Worm (Caenorhabditis elegans) whole organism, L4 larva: ENCODE results near the gene acly-2.

Source experiments
- D1046.2 ChIP-seq: fragments of 200-800 bp; sonication (Bioruptor generic); IDR thresholded peaks from 2 replicates; pipeline ENCODE4 v1.3.6; 2022; ENCODE audit warnings: missing genetic modification characterization, missing compliant biosample characterization
- F37D6.2 ChIP-seq: sonication (generic microtip); optimal IDR thresholded peaks from 2 replicates; lab custom pipeline; 2016; ENCODE audit warnings: mild to moderate bottlenecking, missing genetic modification characterization, missing compliant biosample characterization
- F44E2.7 ChIP-seq: fragments of 200-800 bp; sonication (Bioruptor generic); IDR thresholded peaks from 2 replicates; pipeline ENCODE4 v2.1.2; 2022; ENCODE audit warnings: missing genetic modification characterization, missing compliant biosample characterization
- Y48G9A.11 ChIP-seq: fragments of 200-800 bp; sonication (Bioruptor generic); IDR thresholded peaks from 2 replicates; pipeline ENCODE4 v1.3.6; 2022; ENCODE audit warnings: missing genetic modification reagents, missing genetic modification characterization, missing compliant biosample characterization
- Y75B8A.6 ChIP-seq: fragments of 200-800 bp; sonication (Bioruptor generic); IDR thresholded peaks from 2 replicates; pipeline ENCODE4 v1.3.6; 2022; ENCODE audit warnings: missing genetic modification reagents, missing genetic modification characterization, missing compliant biosample characterization
- ZK546.5 ChIP-seq, 2 experiments: sonication (generic microtip); optimal IDR thresholded peaks; 2 replicates each; lab custom pipeline; 2017; ENCODE audit warnings: missing biosample characterization in 2 of 2, missing genetic modification characterization in 2 of 2
- aly-2 ChIP-seq: sonication (generic microtip); optimal IDR thresholded peaks from 2 replicates; lab custom pipeline; 2018; ENCODE audit warnings: missing biosample characterization, missing genetic modification characterization
- ama-1 ChIP-seq: fragments of 150-350 bp; optimal IDR thresholded peaks from 2 replicates; lab custom pipeline; 2014; ENCODE audit warnings: inconsistent platforms, mixed read lengths
- ceh-20 ChIP-seq: fragments of 200-800 bp; sonication (Bioruptor generic); IDR thresholded peaks from 2 replicates; pipeline ENCODE4 v1.3.6; 2022; ENCODE audit warnings: missing genetic modification reagents, missing genetic modification characterization, missing compliant biosample characterization
- ceh-28 ChIP-seq: fragments of 150-350 bp; optimal IDR thresholded peaks from 2 replicates; lab custom pipeline; 2014; ENCODE audit warnings: missing biosample characterization, missing genetic modification reagents, missing genetic modification characterization
- ceh-44 ChIP-seq: fragments of 200-800 bp; sonication (Bioruptor generic); IDR thresholded peaks from 2 replicates; pipeline ENCODE4 v1.3.6; 2022; ENCODE audit warnings: missing genetic modification reagents, missing genetic modification characterization, missing compliant biosample characterization
- ceh-62 ChIP-seq: sonication (generic microtip); optimal IDR thresholded peaks from 2 replicates; lab custom pipeline; 2017; ENCODE audit warnings: missing biosample characterization, missing genetic modification characterization
- ceh-82 ChIP-seq: sonication (generic microtip); optimal IDR thresholded peaks from 2 replicates; lab custom pipeline; 2017; ENCODE audit warnings: missing biosample characterization, missing genetic modification characterization
- ctbp-1 ChIP-seq: fragments of 200-800 bp; sonication (Bioruptor generic); IDR thresholded peaks from 2 replicates; pipeline ENCODE4 v1.3.6; 2022; ENCODE audit warnings: missing genetic modification reagents, missing genetic modification characterization, missing compliant biosample characterization
- daf-16 ChIP-seq, 3 experiments: sonication (generic microtip); optimal IDR thresholded peaks; 2 replicates each; lab custom pipeline; 2016 to 2017; ENCODE audit warnings: missing genetic modification characterization in 3 of 3, missing genetic modification reagents in 3 of 3, mild to moderate bottlenecking in 2 of 3, missing compliant biosample characterization in 2 of 3, missing biosample characterization in 1 of 3, moderate library complexity in 1 of 3
- dmd-6 ChIP-seq: fragments of 200-800 bp; sonication (Bioruptor generic); IDR thresholded peaks from 2 replicates; pipeline ENCODE4 v1.3.6; 2022; ENCODE audit warnings: missing genetic modification reagents, missing genetic modification characterization, missing compliant biosample characterization
- fos-1 ChIP-seq: fragments of 150-350 bp; optimal IDR thresholded peaks from 2 replicates; lab custom pipeline; 2014; ENCODE audit warnings: missing biosample characterization, missing genetic modification characterization
- hif-1 ChIP-seq, 2 experiments: sonication (generic microtip); optimal IDR thresholded peaks; 2 replicates each; lab custom pipeline; 2016 to 2017; ENCODE audit warnings: missing compliant biosample characterization in 2 of 2, missing genetic modification characterization in 2 of 2, missing genetic modification reagents in 2 of 2, missing genotype in 2 of 2, mild to moderate bottlenecking in 1 of 2
- hlh-11 ChIP-seq: fragments of 200-800 bp; sonication (Bioruptor generic); optimal IDR thresholded peaks from 2 replicates; lab custom pipeline; 2018; ENCODE audit warnings: mild to moderate bottlenecking, missing genetic modification characterization, missing compliant biosample characterization
- hlh-30 ChIP-seq: sonication (generic microtip); optimal IDR thresholded peaks from 2 replicates; lab custom pipeline; 2017; ENCODE audit warnings: antibody characterized with exemption, mild to moderate bottlenecking, missing genetic modification characterization, missing compliant biosample characterization; ENCODE audit not compliant: insufficient read depth
- hmg-1.1 ChIP-seq: fragments of 200-800 bp; sonication (Bioruptor generic); IDR thresholded peaks from 2 replicates; pipeline ENCODE4 v1.3.6; 2022; ENCODE audit warnings: missing genetic modification reagents, missing genetic modification characterization, missing compliant biosample characterization
- jun-1 ChIP-seq: fragments of 150-350 bp; optimal IDR thresholded peaks from 2 replicates; lab custom pipeline; 2014; ENCODE audit warnings: missing biosample characterization, missing genetic modification reagents, missing genetic modification characterization
- lim-7 ChIP-seq: fragments of 200-800 bp; sonication (Bioruptor generic); IDR thresholded peaks from 2 replicates; pipeline ENCODE4 v1.3.6; 2022; ENCODE audit warnings: missing genetic modification characterization, missing compliant biosample characterization
- lin-1 ChIP-seq: fragments of 200-800 bp; sonication (Bioruptor generic); IDR thresholded peaks from 2 replicates; pipeline ENCODE4 v1.3.6; 2022; ENCODE audit warnings: missing genetic modification reagents, missing genetic modification characterization, missing compliant biosample characterization
- lin-13 ChIP-seq: fragments of 150-350 bp; optimal IDR thresholded peaks from 2 replicates; lab custom pipeline; 2014; ENCODE audit warnings: missing biosample characterization, missing genetic modification reagents, missing genetic modification characterization
- mep-1 ChIP-seq: fragments of 150-350 bp; sonication (generic microtip); optimal IDR thresholded peaks from 3 replicates; lab custom pipeline; 2014; ENCODE audit warnings: missing biosample characterization, missing genetic modification characterization
- mxl-2 ChIP-seq: fragments of 200-800 bp; sonication (Bioruptor generic); conservative IDR thresholded peaks from 2 replicates; pipeline ENCODE4 v1.3.6; 2022; ENCODE audit warnings: missing genetic modification reagents, missing genetic modification characterization, missing compliant biosample characterization
- nhr-102 ChIP-seq: sonication (generic microtip); optimal IDR thresholded peaks from 2 replicates; lab custom pipeline; 2016; ENCODE audit warnings: mild to moderate bottlenecking, missing genetic modification characterization, moderate library complexity, missing compliant biosample characterization
- nhr-11 ChIP-seq: fragments of 150-350 bp; optimal IDR thresholded peaks from 2 replicates; lab custom pipeline; 2014; ENCODE audit warnings: missing biosample characterization, missing genetic modification characterization
- nhr-111 ChIP-seq: fragments of 200-800 bp; sonication (Bioruptor generic); optimal IDR thresholded peaks from 2 replicates; lab custom pipeline; 2018; ENCODE audit warnings: mild to moderate bottlenecking, missing genetic modification characterization, missing compliant biosample characterization
- nhr-28 ChIP-seq: fragments of 150-350 bp; optimal IDR thresholded peaks from 2 replicates; lab custom pipeline; 2014; ENCODE audit warnings: missing biosample characterization, missing genetic modification characterization
- nhr-41 ChIP-seq: fragments of 200-800 bp; sonication (Bioruptor generic); IDR thresholded peaks from 2 replicates; pipeline ENCODE4 v1.3.6; 2022; ENCODE audit warnings: missing genetic modification reagents, missing genetic modification characterization, missing compliant biosample characterization
- nhr-76 ChIP-seq: fragments of 150-350 bp; optimal IDR thresholded peaks from 2 replicates; lab custom pipeline; 2014; ENCODE audit warnings: missing biosample characterization, missing genetic modification characterization
- sdz-12 ChIP-seq: fragments of 200-800 bp; sonication (Bioruptor generic); optimal IDR thresholded peaks from 2 replicates; lab custom pipeline; 2018; ENCODE audit warnings: mild to moderate bottlenecking, missing genetic modification characterization, missing compliant biosample characterization
- set-16 ChIP-seq: fragments of 200-800 bp; sonication (Bioruptor generic); IDR thresholded peaks from 2 replicates; pipeline ENCODE4 v1.3.6; 2022; ENCODE audit warnings: missing genetic modification reagents, missing genetic modification characterization, missing compliant biosample characterization
- skn-1 ChIP-seq: fragments of 150-350 bp; optimal IDR thresholded peaks from 2 replicates; lab custom pipeline; 2014; ENCODE audit warnings: missing biosample characterization, missing genetic modification characterization
- spr-1 ChIP-seq: sonication (generic microtip); optimal IDR thresholded peaks from 2 replicates; lab custom pipeline; 2016; ENCODE audit warnings: mild to moderate bottlenecking, missing genetic modification characterization, missing compliant biosample characterization
- tra-1 ChIP-seq: fragments of 200-800 bp; sonication (Bioruptor generic); IDR thresholded peaks from 2 replicates; pipeline ENCODE4 v1.3.6; 2022; ENCODE audit warnings: missing genetic modification reagents, missing genetic modification characterization, missing compliant biosample characterization
- unc-62 ChIP-seq, 3 experiments: fragments of 150-350 bp in 1 of 3; sonication (generic microtip); optimal IDR thresholded peaks in 2 of 3; peaks in 1 of 3; 1 replicate in 1 of 3; 2 replicates in 2 of 3; lab custom pipeline; 2014 to 2017; ENCODE audit warnings: missing biosample characterization in 3 of 3, missing genetic modification characterization in 3 of 3, missing genetic modification reagents in 3 of 3, missing genotype in 1 of 3
- vab-7 ChIP-seq: fragments of 200-800 bp; sonication (Bioruptor generic); IDR thresholded peaks from 2 replicates; pipeline ENCODE4 v1.3.6; 2022; ENCODE audit warnings: missing genetic modification reagents, missing genetic modification characterization, missing compliant biosample characterization
- zfp-2 ChIP-seq: sonication (generic microtip); optimal IDR thresholded peaks from 2 replicates; lab custom pipeline; 2016; ENCODE audit warnings: mild to moderate bottlenecking, missing genetic modification characterization, missing compliant biosample characterization
- zip-11 ChIP-seq: fragments of 200-800 bp; sonication (Bioruptor generic); IDR thresholded peaks from 2 replicates; pipeline ENCODE4 v1.3.6; 2022; ENCODE audit warnings: missing genetic modification characterization, missing compliant biosample characterization

Gene acly-2

DNA sequence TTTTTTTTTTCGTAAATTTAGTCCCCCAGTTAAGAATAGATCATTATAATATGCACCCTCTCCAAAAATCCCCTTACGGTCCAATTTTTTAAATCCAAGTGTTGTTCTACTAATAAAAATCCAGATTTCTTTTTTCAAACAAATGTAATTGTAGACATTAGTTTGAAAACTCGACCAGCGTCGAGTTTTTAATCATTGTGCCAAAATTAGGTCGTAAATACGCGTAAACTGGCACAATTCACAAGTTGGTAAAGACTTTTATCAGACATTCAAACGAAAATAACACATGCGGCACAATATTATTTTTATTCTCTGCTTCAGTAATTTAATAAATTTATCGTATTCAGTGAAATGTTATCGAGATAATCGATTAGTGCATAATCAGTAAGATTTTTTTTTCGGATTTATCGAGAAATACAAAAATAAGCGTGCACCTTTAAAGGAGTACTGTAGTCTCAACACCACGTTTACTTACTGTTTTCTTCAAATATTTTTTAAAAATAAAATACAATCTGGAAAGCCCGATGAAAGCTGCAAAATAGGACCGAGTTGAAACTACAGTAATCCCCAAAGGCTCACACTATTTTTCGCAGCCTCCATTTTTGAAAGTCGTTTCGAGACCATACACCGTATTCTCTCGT is 26.0 kb upstream of the acly-2 start, which contains the start of gene C34B4.4 (continued):
- no peak for TF ChIP-seq F37D6.2 (tag; lab: Kevin White, UChicago)
- TF ChIP-seq ama-1 (lab: Kevin White, UChicago): peak; percentile 36
- TF ChIP-seq nhr-102 (tag; lab: Kevin White, UChicago): peak; percentile 25
- no peak for TF ChIP-seq daf-16 (GFP tag; optimal IDR thresholded peaks at IDR 0.05; lab: Kevin White, UChicago)
- TF ChIP-seq daf-16 (tag; optimal IDR thresholded peaks at IDR 0.05; lab: Kevin White, UChicago): peak; percentile 14
- no peak for TF ChIP-seq set-16 (GFP tag; lab: Robert Waterston, UW)
- TF ChIP-seq, all 104 proteins: peak for 14

DNA sequence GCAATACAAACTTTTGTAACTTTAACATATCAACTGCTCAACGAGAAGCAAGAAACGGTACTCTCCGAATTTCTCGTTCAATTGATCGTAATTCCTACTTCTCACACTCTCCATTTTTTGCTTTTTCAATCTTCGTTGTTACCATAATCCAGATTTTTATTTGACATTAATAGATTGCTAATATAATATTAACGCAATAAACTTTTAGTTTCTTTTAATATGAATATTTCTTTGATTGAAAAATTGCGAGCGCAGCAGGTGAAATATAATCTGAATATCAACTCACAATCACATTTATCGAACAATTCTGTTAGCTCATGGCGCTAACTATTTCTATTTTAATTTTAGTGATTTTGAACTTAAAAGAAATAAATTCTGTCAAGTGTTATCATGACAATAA is 23.9 kb upstream of the acly-2 start, which contains the start of gene lurp-4:
Gene lurp-4, plus strand, starts transcription at position 301 of the 400 bp plus-strand sequence.
- TF ChIP-seq lim-7: no peak
- no peak for TF ChIP-seq hmg-1.1 (GFP tag; lab: Robert Waterston, UW)
- TF ChIP-seq nhr-76 (tag; lab: Kevin White, UChicago): no peak
- TF ChIP-seq zip-11 (GFP tag; lab: Robert Waterston, UW): no peak
- no peak for TF ChIP-seq nhr-41
- no peak for TF ChIP-seq vab-7 (GFP tag; lab: Robert Waterston, UW)
- no peak for TF ChIP-seq tra-1 (GFP tag; lab: Robert Waterston, UW)
- no peak for TF ChIP-seq fos-1 (tag; lab: Kevin White, UChicago)
- TF ChIP-seq hlh-11 (tag; lab: Kevin White, UChicago): no peak
- TF ChIP-seq mep-1: no peak
- no peak for TF ChIP-seq ZK546.5 (tag; optimal IDR thresholded peaks at IDR 0.05; lab: Kevin White, UChicago)
- no peak for TF ChIP-seq lin-13 (GFP tag; lab: Kevin White, UChicago)
- TF ChIP-seq ceh-28: no peak
- no peak for TF ChIP-seq nhr-11 (tag; lab: Kevin White, UChicago)
- TF ChIP-seq jun-1: no peak
- TF ChIP-seq nhr-102 (tag; lab: Kevin White, UChicago): no peak
- TF ChIP-seq D1046.2: no peak
- TF ChIP-seq, all 104 proteins: peak for 0

DNA sequence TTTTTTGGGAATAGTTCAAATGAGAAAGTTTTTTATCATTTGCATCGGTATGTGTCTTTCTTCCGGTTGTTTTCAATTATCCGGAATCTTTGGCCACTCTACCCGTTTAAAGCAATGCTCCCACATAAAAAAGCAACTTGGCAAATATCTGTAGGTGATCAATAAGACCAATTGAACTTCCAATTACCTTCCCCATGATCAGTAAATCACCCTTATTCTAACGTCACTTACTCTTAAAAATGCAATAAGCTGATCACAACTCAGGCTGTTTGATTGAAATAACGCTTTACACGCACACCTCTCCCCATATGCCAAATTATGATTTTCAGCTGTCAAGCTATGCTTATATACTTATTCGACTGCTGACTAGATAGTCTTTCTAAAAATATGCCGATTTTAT is 20.6 kb upstream of the acly-2 start, which contains the start of gene C34B4.5:
Gene C34B4.5, plus strand, starts transcription at position 301 of the 400 bp plus-strand sequence.
- TF ChIP-seq zfp-2: no peak
- no peak for TF ChIP-seq ctbp-1 (GFP tag; lab: Robert Waterston, UW)
- no peak for TF ChIP-seq ceh-20 (GFP tag; lab: Robert Waterston, UW)
- TF ChIP-seq hlh-30 (tag; lab: Kevin White, UChicago): no peak
- TF ChIP-seq tra-1 (GFP tag; lab: Robert Waterston, UW): no peak
- TF ChIP-seq ceh-28: no peak
- TF ChIP-seq Y75B8A.6 (GFP tag; lab: Robert Waterston, UW): no peak
- no peak for TF ChIP-seq skn-1 (tag; lab: Kevin White, UChicago)
- TF ChIP-seq nhr-76 (tag; lab: Kevin White, UChicago): no peak
- no peak for TF ChIP-seq Y48G9A.11
- TF ChIP-seq hlh-11 (tag; lab: Kevin White, UChicago): no peak
- no peak for TF ChIP-seq lin-1 (GFP tag; lab: Robert Waterston, UW)
- no peak for TF ChIP-seq ceh-44
- no peak for TF ChIP-seq ama-1 (lab: Kevin White, UChicago)
- no peak for TF ChIP-seq mep-1
- TF ChIP-seq hif-1 (tag; optimal IDR thresholded peaks at IDR 0.05; lab: Kevin White, UChicago): no peak
- no peak for TF ChIP-seq lin-13 (GFP tag; lab: Kevin White, UChicago)

DNA sequence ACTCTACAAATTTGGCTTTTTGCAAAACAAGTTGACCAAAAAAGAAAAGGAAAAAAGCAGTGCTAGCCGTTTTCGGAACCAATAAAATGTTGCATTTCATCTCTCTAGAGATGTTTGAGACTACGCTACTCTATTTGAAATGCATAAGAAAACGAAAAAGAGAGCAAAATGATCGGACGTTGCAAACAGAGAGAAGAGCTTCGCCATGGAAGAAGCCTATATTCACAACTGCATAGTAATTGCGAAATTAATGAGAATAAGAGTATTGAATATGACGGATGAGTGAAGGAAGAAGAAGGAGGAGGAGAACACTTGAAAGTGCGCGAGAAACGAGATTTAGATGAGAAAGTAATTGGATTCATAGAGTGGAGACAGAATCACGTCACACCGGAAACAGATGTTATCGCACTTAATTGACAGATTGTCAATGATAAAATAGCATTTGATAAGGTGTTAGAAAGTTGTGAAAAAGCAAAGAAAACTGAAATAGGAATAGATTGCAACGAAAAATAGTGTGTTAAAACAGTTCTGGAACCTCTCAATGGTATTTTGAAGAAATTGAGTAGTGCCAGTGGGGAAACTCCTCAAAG is 10.4 kb upstream of the acly-2 start:
- TF ChIP-seq aly-2 (tag; lab: Kevin White, UChicago): no peak
- no peak for TF ChIP-seq mxl-2
- no peak for TF ChIP-seq sdz-12 (GFP tag; lab: Kevin White, UChicago)
- TF ChIP-seq ceh-82 (tag; lab: Kevin White, UChicago): no peak
- TF ChIP-seq nhr-111 (GFP tag; lab: Kevin White, UChicago): no peak
- peak in 1 of 2 experiments; percentile 84 for TF ChIP-seq unc-62 (GFP tag; optimal IDR thresholded peaks at IDR 0.05 in 1 of 2; lab: Kevin White, UChicago)
- no peak for TF ChIP-seq unc-62 (tag; optimal IDR thresholded peaks at IDR 0.05; lab: Kevin White, UChicago)
- no peak for TF ChIP-seq F44E2.7 (GFP tag; lab: Robert Waterston, UW)
- TF ChIP-seq dmd-6: peak; percentile 15; the same call in 1 of the 2 replicates
- no peak for TF ChIP-seq nhr-28 (tag; lab: Kevin White, UChicago)
- TF ChIP-seq spr-1: no peak
- no peak for TF ChIP-seq ceh-62
- no peak for TF ChIP-seq mep-1
